Worm (Caenorhabditis elegans) whole organism, L4 larva: ENCODE data around the gene atgp-1.

Source experiments
- F49E8.2 ChIP-seq: sonication (generic microtip); optimal IDR thresholded peaks from 2 replicates; lab custom pipeline; 2016; ENCODE audit warnings: missing compliant biosample characterization, mild to moderate bottlenecking, missing genetic modification characterization, borderline replicate concordance
- Y48G9A.11 ChIP-seq: fragments of 200-800 bp; sonication (Bioruptor generic); IDR thresholded peaks from 2 replicates; pipeline ENCODE4 v1.3.6; 2022; ENCODE audit warnings: missing genetic modification reagents, missing genetic modification characterization, missing compliant biosample characterization
- ceh-28 ChIP-seq: fragments of 150-350 bp; optimal IDR thresholded peaks from 2 replicates; lab custom pipeline; 2014; ENCODE audit warnings: missing biosample characterization, missing genetic modification reagents, missing genetic modification characterization
- ceh-32 ChIP-seq: sonication (generic microtip); optimal IDR thresholded peaks from 2 replicates; lab custom pipeline; 2016; ENCODE audit warnings: mild to moderate bottlenecking, missing genetic modification characterization, missing compliant biosample characterization; ENCODE audit not compliant: poor library complexity
- ceh-82 ChIP-seq: sonication (generic microtip); optimal IDR thresholded peaks from 2 replicates; lab custom pipeline; 2017; ENCODE audit warnings: missing biosample characterization, missing genetic modification characterization
- dve-1 ChIP-seq: sonication (generic microtip); optimal IDR thresholded peaks from 2 replicates; lab custom pipeline; 2017; ENCODE audit warnings: antibody characterized with exemption, mild to moderate bottlenecking, missing genetic modification characterization, missing compliant biosample characterization; ENCODE audit not compliant: insufficient read depth
- egl-27 ChIP-seq: sonication (generic microtip); optimal IDR thresholded peaks from 3 replicates; lab custom pipeline; 2017; ENCODE audit warnings: missing biosample characterization, missing genetic modification reagents, missing genetic modification characterization
- fkh-10 ChIP-seq: fragments of 150-350 bp; optimal IDR thresholded peaks from 2 replicates; lab custom pipeline; 2014; ENCODE audit warnings: missing biosample characterization, missing genetic modification reagents, missing genetic modification characterization
- hlh-30 ChIP-seq: sonication (generic microtip); optimal IDR thresholded peaks from 2 replicates; lab custom pipeline; 2017; ENCODE audit warnings: antibody characterized with exemption, mild to moderate bottlenecking, missing genetic modification characterization, missing compliant biosample characterization; ENCODE audit not compliant: insufficient read depth
- lin-15B ChIP-seq: fragments of 150-350 bp; sonication (generic microtip); optimal IDR thresholded peaks from 3 replicates; lab custom pipeline; 2014; ENCODE audit warnings: missing biosample characterization, missing genetic modification characterization
- lin-38 ChIP-seq: fragments of 200-800 bp; sonication (Bioruptor generic); IDR thresholded peaks from 2 replicates; pipeline ENCODE4 v1.3.6; 2022; ENCODE audit warnings: missing genetic modification reagents, missing genetic modification characterization, missing compliant biosample characterization
- nhr-42 ChIP-seq: fragments of 200-800 bp; sonication (Bioruptor generic); IDR thresholded peaks from 2 replicates; pipeline ENCODE4 v1.3.6; 2022; ENCODE audit warnings: missing genetic modification characterization, missing compliant biosample characterization
- set-16 ChIP-seq: fragments of 200-800 bp; sonication (Bioruptor generic); IDR thresholded peaks from 2 replicates; pipeline ENCODE4 v1.3.6; 2022; ENCODE audit warnings: missing genetic modification reagents, missing genetic modification characterization, missing compliant biosample characterization
- ztf-11 ChIP-seq: fragments of 150-350 bp; optimal IDR thresholded peaks from 2 replicates; lab custom pipeline; 2014; ENCODE audit warnings: missing biosample characterization, missing genetic modification characterization

DNA sequence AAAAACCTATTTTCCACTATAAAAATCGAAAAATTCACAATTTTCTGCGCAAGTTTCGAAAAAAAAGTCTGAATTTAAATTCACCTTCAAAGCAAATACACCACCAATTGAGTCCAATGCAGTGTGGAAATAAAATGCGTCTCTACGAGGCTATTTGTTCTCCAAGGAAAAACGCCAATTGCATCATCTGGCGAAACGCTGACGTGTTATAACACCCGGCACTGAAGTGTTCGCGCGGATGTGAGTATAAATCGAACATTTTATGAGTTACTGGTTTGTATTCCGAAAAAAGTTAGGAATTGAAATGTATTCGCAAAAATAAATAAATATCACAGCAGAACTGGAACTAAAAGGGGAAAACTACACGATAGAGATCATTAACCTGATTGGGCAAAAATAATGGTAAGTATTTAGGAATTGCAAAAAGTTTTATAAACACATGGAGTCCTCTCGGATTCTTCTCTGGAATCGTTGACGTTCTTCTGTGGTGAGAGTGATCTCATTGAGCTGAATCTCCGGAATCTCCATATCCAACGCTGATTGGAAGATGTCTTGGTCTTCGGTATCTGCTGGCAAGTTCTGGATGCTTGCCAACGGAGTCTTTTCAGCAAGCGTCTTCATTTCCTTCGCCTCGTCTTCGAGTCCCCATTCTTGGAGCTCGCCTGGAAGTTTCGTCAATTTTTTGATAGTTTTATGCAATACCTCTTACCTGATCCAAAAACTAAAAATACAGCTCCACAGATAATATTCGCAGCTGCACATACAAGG, 18.9 kb downstream of the atgp-1 start, which contains the start of gene zipt-7.1:
- TF ChIP-seq ceh-32 (tag; lab: Kevin White, UChicago) (no peak), lin-38 (GFP tag; lab: Robert Waterston, UW) (0 out of 2 replicates have a peak, but pooled peaks have one; percentile 10), Y48G9A.11 (GFP tag; lab: Robert Waterston, UW) (no peak), ztf-11 (no peak), set-16 (GFP tag; lab: Robert Waterston, UW) (no peak), egl-27 (no peak), hlh-30 (no peak), ceh-28 (tag; lab: Kevin White, UChicago) (no peak), lin-15B (tag; lab: Kevin White, UChicago) (no peak), F49E8.2 (tag; lab: Kevin White, UChicago) (no peak), dve-1 (tag; lab: Kevin White, UChicago) (peak; percentile 0), nhr-42 (GFP tag; lab: Robert Waterston, UW) (no peak), fkh-10 (GFP tag; lab: Kevin White, UChicago) (no peak), ceh-82 (no peak)
